Worm (Caenorhabditis elegans): ENCODE measurements around the gene ubc-9.

Gene ubc-9

ce11 chrIV:4645243-4645642, 5.6 kb upstream of the ubc-9 start:
- TF ChIP-seq W03F9.2 (tag; optimal IDR thresholded peaks at IDR 0.05) (no peak), dao-5 (tag; optimal IDR thresholded peaks at IDR 0.05) (no peak)

ce11 chrIV:4647385-4647784, 3.5 kb upstream of the ubc-9 start, which contains the start of gene F29B9.8:
TSS of gene F29B9.8 (plus strand) at chrIV:4647685.
- TF ChIP-seq dao-5 (tag; optimal IDR thresholded peaks at IDR 0.05) (no peak), W03F9.2 (tag; optimal IDR thresholded peaks at IDR 0.05) (no peak), him-1 (tag; optimal IDR thresholded peaks at IDR 0.05) (no peak)

ce11 chrIV:4649460-4649859, 1.4 kb upstream of the ubc-9 start, which contains the start of gene F29B9.7:
TSS of gene F29B9.7 (plus strand) at chrIV:4649760.
- TF ChIP-seq W03F9.2 (tag; optimal IDR thresholded peaks at IDR 0.05) (no peak), him-1 (tag; optimal IDR thresholded peaks at IDR 0.05) (no peak), dao-5 (tag; optimal IDR thresholded peaks at IDR 0.05) (no peak)

- TF ChIP-seq dao-5 (tag; optimal IDR thresholded peaks at IDR 0.05): no peak
- no peak for TF ChIP-seq W03F9.2 (tag; optimal IDR thresholded peaks at IDR 0.05)
Observed at ce11 chrIV:4652365-4652844, 1.6 kb downstream of the ubc-9 start, which contains the start of gene F29B9.5. TSS of gene F29B9.5 (plus strand) at chrIV:4652415.

ce11 chrIV:4652962-4653361, 2.1 kb downstream of the ubc-9 start, which contains the start of gene psr-1:
TSS of gene psr-1 (plus strand) at chrIV:4653262.
- no peak for TF ChIP-seq dao-5 (tag; optimal IDR thresholded peaks at IDR 0.05)
- no peak for TF ChIP-seq him-1 (tag; optimal IDR thresholded peaks at IDR 0.05)
- no peak for TF ChIP-seq W03F9.2 (tag; optimal IDR thresholded peaks at IDR 0.05)

ce11 chrIV:4653708-4654107, 2.9 kb downstream of the ubc-9 start:
- TF ChIP-seq dao-5 (tag; optimal IDR thresholded peaks at IDR 0.05): no peak

- no peak for TF ChIP-seq dao-5 (tag; optimal IDR thresholded peaks at IDR 0.05)
- no peak for TF ChIP-seq W03F9.2 (tag; optimal IDR thresholded peaks at IDR 0.05)
- TF ChIP-seq him-1 (tag; optimal IDR thresholded peaks at IDR 0.05): no peak
Observed at ce11 chrIV:4655979-4656378, 5.1 kb downstream of the ubc-9 start.

ce11 chrIV:4656380-4656779, 5.5 kb downstream of the ubc-9 start:
- no peak for TF ChIP-seq him-1 (tag; optimal IDR thresholded peaks at IDR 0.05)
- no peak for TF ChIP-seq W03F9.2 (tag; optimal IDR thresholded peaks at IDR 0.05)
- no peak for TF ChIP-seq dao-5 (tag; optimal IDR thresholded peaks at IDR 0.05)

ce11 chrIV:4657874-4658273, 7.0 kb downstream of the ubc-9 start, which contains the start of gene col-111:
TSS of gene col-111 (minus strand) at chrIV:4657974.
- TF ChIP-seq W03F9.2 (tag; optimal IDR thresholded peaks at IDR 0.05): no peak
- no peak for TF ChIP-seq him-1 (tag; optimal IDR thresholded peaks at IDR 0.05)
- no peak for TF ChIP-seq dao-5 (tag; optimal IDR thresholded peaks at IDR 0.05)

- no peak for TF ChIP-seq him-1 (tag; optimal IDR thresholded peaks at IDR 0.05)
- no peak for TF ChIP-seq W03F9.2 (tag; optimal IDR thresholded peaks at IDR 0.05)
- TF ChIP-seq dao-5 (tag; optimal IDR thresholded peaks at IDR 0.05): no peak
Observed at ce11 chrIV:4659277-4659676, 8.4 kb downstream of the ubc-9 start, which contains the start of gene mrps-21. TSS of gene mrps-21 (minus strand) at chrIV:4659517.

- TF ChIP-seq him-1 (tag; optimal IDR thresholded peaks at IDR 0.05): peak; percentile 39
- TF ChIP-seq W03F9.2 (tag; optimal IDR thresholded peaks at IDR 0.05): peak; percentile 93
- TF ChIP-seq dao-5 (tag; optimal IDR thresholded peaks at IDR 0.05): no peak
Observed at ce11 chrIV:4660151-4661041, 9.6 kb downstream of the ubc-9 start, which contains the start of the genes F29B9.11 and jmjd-1.2. TSS of gene F29B9.11 (minus strand) at chrIV:4660201. TSS of gene jmjd-1.2 (plus strand) at chrIV:4660991.

- TF ChIP-seq him-1 (tag; optimal IDR thresholded peaks at IDR 0.05) (no peak), W03F9.2 (tag; optimal IDR thresholded peaks at IDR 0.05) (no peak), dao-5 (tag; optimal IDR thresholded peaks at IDR 0.05) (no peak)
Observed at ce11 chrIV:4665079-4665478, 14.2 kb downstream of the ubc-9 start, which contains the start of gene F29B9.1. TSS of gene F29B9.1 (plus strand) at chrIV:4665379.

ce11 chrIV:4667383-4667782, 16.5 kb downstream of the ubc-9 start:
- TF ChIP-seq dao-5 (tag; optimal IDR thresholded peaks at IDR 0.05): no peak

- no peak for TF ChIP-seq W03F9.2 (tag; optimal IDR thresholded peaks at IDR 0.05)
- no peak for TF ChIP-seq him-1 (tag; optimal IDR thresholded peaks at IDR 0.05)
- TF ChIP-seq dao-5 (tag; optimal IDR thresholded peaks at IDR 0.05): no peak
Observed at ce11 chrIV:4667835-4668234, 17.0 kb downstream of the ubc-9 start.
